Worm (Caenorhabditis elegans): ENCODE measurements around the gene srbc-20.

- TF ChIP-seq unc-86 (tag; optimal IDR thresholded peaks at IDR 0.05), result no peak
- no peak for TF ChIP-seq ztf-4 (tag; optimal IDR thresholded peaks at IDR 0.05)
- TF ChIP-seq jun-1 (tag; optimal IDR thresholded peaks at IDR 0.05), result no peak
- no peak for TF ChIP-seq nhr-77 (tag; optimal IDR thresholded peaks at IDR 0.05)
- TF ChIP-seq nhr-90 (tag; optimal IDR thresholded peaks at IDR 0.05; ENCODE audit: poor library complexity), result no peak
- TF ChIP-seq ceh-82 (tag; optimal IDR thresholded peaks at IDR 0.05), result no peak
- TF ChIP-seq mep-1 (tag; optimal IDR thresholded peaks at IDR 0.05), result no peak
Measured at ce11 chrV:2183162-2183561, 36.3 kb downstream of the srbc-20 start, which contains the start of gene cyp-33C2.
